ENCODE assay signal across 5 fruit fly cellular contexts in the genomic region with DNA sequence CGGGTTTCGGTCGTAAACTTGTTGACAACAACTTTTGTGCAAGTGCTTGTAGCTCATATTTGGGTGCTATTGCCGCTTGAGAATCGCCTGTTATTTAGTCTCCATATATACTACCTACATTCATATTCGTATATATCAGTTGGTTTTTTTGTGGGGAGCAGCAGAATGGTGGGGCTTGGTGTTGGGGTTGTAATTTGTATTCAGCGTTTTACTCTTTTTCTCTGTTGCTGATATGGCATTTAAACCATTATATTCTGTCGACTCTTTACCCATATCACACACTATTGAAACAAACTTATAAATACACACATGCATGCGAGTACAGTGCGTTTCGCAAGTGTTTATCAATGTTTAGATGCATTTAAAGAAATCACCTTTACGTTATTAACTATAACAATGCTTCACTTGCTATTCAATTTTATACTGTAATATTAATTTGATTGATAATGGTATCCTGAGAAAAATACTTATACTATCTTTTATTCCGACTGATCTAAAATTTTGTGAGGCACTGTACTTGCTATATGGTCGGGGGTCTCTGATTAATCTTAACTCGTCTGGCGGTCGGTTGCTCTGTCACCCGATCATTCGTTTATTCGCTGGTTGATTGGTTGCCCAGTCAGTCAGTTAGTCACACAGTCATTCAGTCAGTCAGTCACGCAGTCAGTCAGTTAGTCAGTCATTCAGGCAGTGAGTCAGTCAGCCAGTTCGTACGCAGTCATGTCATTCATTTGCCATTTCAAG.
TF ChIP-seq lines count a peak whose summit lies in the region.

No protein-coding gene starts in this region.

TF ChIP-seq in whole organism, adult, 20 proteins besides CTCF, POLR2A, EP300 and RAD21 (continued from another document):
- TF ChIP-seq bab1 (GFP tag; optimal IDR thresholded peaks at IDR 0.05; lab: Kevin White, UChicago) (peak; percentile 98), CG1620 (GFP tag; optimal IDR thresholded peaks at IDR 0.05; lab: Kevin White, UChicago) (peak; percentile 76), Crg-1 (GFP tag; optimal IDR thresholded peaks at IDR 0.05; lab: Kevin White, UChicago) (peak; percentile 84), pad (GFP tag; optimal IDR thresholded peaks at IDR 0.05; lab: Kevin White, UChicago) (peak; percentile 89)

TF ChIP-seq in whole organism, embryonic, 481 proteins besides CTCF, POLR2A, EP300 and RAD21 (continued from another document and continues in another):
- TF ChIP-seq Ada2b (GFP tag; IDR thresholded peaks at IDR 0.05; lab: Robert Waterston, UW): peak; percentile 85
- TF ChIP-seq slp2 (GFP tag; optimal IDR thresholded peaks at IDR 0.05; lab: Kevin White, UChicago): peak; percentile 36
- peak; percentile 88 for TF ChIP-seq CG12219 (GFP tag; optimal IDR thresholded peaks at IDR 0.05; lab: Kevin White, UChicago)
- TF ChIP-seq zen2 (GFP tag; IDR thresholded peaks at IDR 0.05; lab: Robert Waterston, UW; ENCODE audit: partially characterized antibody): no peak
- peak; percentile 88 for TF ChIP-seq CG12391 (tag; optimal IDR thresholded peaks at IDR 0.05; lab: Kevin White, UChicago)
- 0 out of 3 replicates have a peak, but pooled peaks have one; percentile 15 for TF ChIP-seq HLH4C (GFP tag; IDR thresholded peaks at IDR 0.05; lab: Robert Waterston, UW; ENCODE audit: partially characterized antibody)
- TF ChIP-seq CG4707 (GFP tag; optimal IDR thresholded peaks at IDR 0.05; lab: Kevin White, UChicago): peak; percentile 60
- TF ChIP-seq CG7357 (GFP tag; IDR thresholded peaks at IDR 0.05; lab: Robert Waterston, UW): peak; percentile 62; the same call in 2 of the 3 replicates
- no peak for TF ChIP-seq amos (GFP tag; IDR thresholded peaks at IDR 0.05; lab: Robert Waterston, UW; ENCODE audit: partially characterized antibody)
- peak; percentile 38 for TF ChIP-seq Side (GFP tag; optimal IDR thresholded peaks at IDR 0.05; lab: Kevin White, UChicago)
- peak; percentile 19 for TF ChIP-seq Atf-2 (GFP tag; optimal IDR thresholded peaks at IDR 0.05; lab: Kevin White, UChicago)
- peak; percentile 87 for TF ChIP-seq BtbVII (GFP tag; optimal IDR thresholded peaks at IDR 0.05; lab: Kevin White, UChicago)
- peak; percentile 68 for TF ChIP-seq her (GFP tag; optimal IDR thresholded peaks at IDR 0.05; lab: Kevin White, UChicago)
- peak; percentile 10 for TF ChIP-seq CG13123 (GFP tag; optimal IDR thresholded peaks at IDR 0.05; lab: Kevin White, UChicago)
- TF ChIP-seq CG4282 (GFP tag; optimal IDR thresholded peaks at IDR 0.05; lab: Kevin White, UChicago): no peak
- no peak for TF ChIP-seq CG42726 (GFP tag; IDR thresholded peaks at IDR 0.05; lab: Robert Waterston, UW; ENCODE audit: partially characterized antibody)
- peak; percentile 79 for TF ChIP-seq CG10979 (tag; optimal IDR thresholded peaks at IDR 0.05; lab: Kevin White, UChicago)
- peak; percentile 87 for TF ChIP-seq lmd (GFP tag; IDR thresholded peaks at IDR 0.05; lab: Robert Waterston, UW)
- TF ChIP-seq Taf1 (GFP tag; IDR thresholded peaks at IDR 0.05; lab: Robert Waterston, UW): peak; percentile 88
- TF ChIP-seq emc (GFP tag; optimal IDR thresholded peaks at IDR 0.05; lab: Kevin White, UChicago): peak; percentile 54
- TF ChIP-seq HHEX (GFP tag; optimal IDR thresholded peaks at IDR 0.05; lab: Kevin White, UChicago): peak; percentile 88
- peak; percentile 69 for TF ChIP-seq B-H1 (GFP tag; IDR thresholded peaks at IDR 0.05; lab: Robert Waterston, UW)
- TF ChIP-seq CG33557 (GFP tag; optimal IDR thresholded peaks at IDR 0.05; lab: Kevin White, UChicago): peak; percentile 6
- peak; percentile 64 for TF ChIP-seq CG4820 (GFP tag; optimal IDR thresholded peaks at IDR 0.05; lab: Kevin White, UChicago)
- TF ChIP-seq CG14965 (GFP tag; optimal IDR thresholded peaks at IDR 0.05; lab: Kevin White, UChicago; ENCODE audit: borderline replicate concordance): no peak
- no peak for TF ChIP-seq disco-r (GFP tag; optimal IDR thresholded peaks at IDR 0.05; lab: Kevin White, UChicago)
- peak; percentile 96 for TF ChIP-seq CG18599 (GFP tag; optimal IDR thresholded peaks at IDR 0.05; lab: Kevin White, UChicago)
- peak; percentile 73 for TF ChIP-seq CG15601 (tag; optimal IDR thresholded peaks at IDR 0.05; lab: Kevin White, UChicago)

TF ChIP-seq in whole organism, prepupa, 60 proteins besides CTCF, POLR2A, EP300 and RAD21 (continued from another document and continues in another):
- TF ChIP-seq acj6 (GFP tag; optimal IDR thresholded peaks at IDR 0.05; lab: Kevin White, UChicago) (peak; percentile 92), Ets96B (tag; optimal IDR thresholded peaks at IDR 0.05; lab: Kevin White, UChicago) (peak; percentile 98), CG31627 (GFP tag; optimal IDR thresholded peaks at IDR 0.05; lab: Kevin White, UChicago) (peak; percentile 85), CG7368 (GFP tag; optimal IDR thresholded peaks at IDR 0.05; lab: Kevin White, UChicago) (peak; percentile 91), fkh (GFP tag; optimal IDR thresholded peaks at IDR 0.05; lab: Kevin White, UChicago) (peak; percentile 52), Eip93F (GFP tag; optimal IDR thresholded peaks at IDR 0.05; lab: Kevin White, UChicago) (peak; percentile 45), Ets21C (GFP tag; optimal IDR thresholded peaks at IDR 0.05; lab: Kevin White, UChicago) (peak; percentile 73), CG8119 (GFP tag; IDR thresholded peaks at IDR 0.05; lab: Robert Waterston, UW) (peak; percentile 97), CG11294 (GFP tag; IDR thresholded peaks at IDR 0.05; lab: Robert Waterston, UW) (peak; percentile 94), OdsH (GFP tag; optimal IDR thresholded peaks at IDR 0.05; lab: Kevin White, UChicago) (peak; percentile 93), CG10669 (GFP tag; optimal IDR thresholded peaks at IDR 0.05; lab: Kevin White, UChicago) (peak; percentile 97), Sox14 (GFP tag; optimal IDR thresholded peaks at IDR 0.05; lab: Kevin White, UChicago) (peak; percentile 93), CG3919 (GFP tag; optimal IDR thresholded peaks at IDR 0.05; lab: Kevin White, UChicago) (peak; percentile 92), CG16779 (tag; optimal IDR thresholded peaks at IDR 0.05; lab: Kevin White, UChicago) (peak; percentile 93), lz (GFP tag; optimal IDR thresholded peaks at IDR 0.05; lab: Kevin White, UChicago) (peak; percentile 92), eg (GFP tag; IDR thresholded peaks at IDR 0.05; lab: Robert Waterston, UW) (peak; percentile 98), CG6808 (GFP tag; optimal IDR thresholded peaks at IDR 0.05; lab: Kevin White, UChicago) (peak; percentile 94), Lpt (GFP tag; optimal IDR thresholded peaks at IDR 0.05; lab: Kevin White, UChicago) (peak; percentile 90), spab (GFP tag; optimal IDR thresholded peaks at IDR 0.05; lab: Kevin White, UChicago) (peak; percentile 95), CG6276 (GFP tag; optimal IDR thresholded peaks at IDR 0.05; lab: Kevin White, UChicago) (peak; percentile 94), cyc (GFP tag; optimal IDR thresholded peaks at IDR 0.05; lab: Kevin White, UChicago) (peak; percentile 82), net (GFP tag; optimal IDR thresholded peaks at IDR 0.05; lab: Kevin White, UChicago) (peak; percentile 94), Hr39 (GFP tag; optimal IDR thresholded peaks at IDR 0.05; lab: Kevin White, UChicago) (peak; percentile 83), CG6163 (GFP tag; IDR thresholded peaks at IDR 0.05; lab: Robert Waterston, UW) (peak; percentile 96), CG6792 (GFP tag; optimal IDR thresholded peaks at IDR 0.05; lab: Kevin White, UChicago) (peak; percentile 92), CG32006 (GFP tag; optimal IDR thresholded peaks at IDR 0.05; lab: Kevin White, UChicago) (peak; percentile 95), CG15336 (GFP tag; IDR thresholded peaks at IDR 0.05; lab: Robert Waterston, UW) (peak; percentile 97), CG1621 (tag; optimal IDR thresholded peaks at IDR 0.05; lab: Kevin White, UChicago) (peak; percentile 95), Hr4 (GFP tag; optimal IDR thresholded peaks at IDR 0.05; lab: Kevin White, UChicago) (peak; percentile 92), Eip75B (GFP tag; optimal IDR thresholded peaks at IDR 0.05; lab: Kevin White, UChicago) (peak; percentile 96), Eip78C (GFP tag; lab: Kevin White, UChicago) (peak; percentile 98)

TF ChIP-seq in whole organism, pupa, 21 proteins besides CTCF, POLR2A, EP300 and RAD21 (continued from another document):
- peak; percentile 95 for TF ChIP-seq Pif1A (GFP tag; optimal IDR thresholded peaks at IDR 0.05; lab: Kevin White, UChicago)
- TF ChIP-seq rn (GFP tag; IDR thresholded peaks at IDR 0.05; lab: Robert Waterston, UW): peak; percentile 89

TF ChIP-seq in whole organism, wandering third instar larva, 38 proteins besides CTCF, POLR2A, EP300 and RAD21 (continued from another document):
- no peak for TF ChIP-seq Hr83 (GFP tag; optimal IDR thresholded peaks at IDR 0.05; lab: Kevin White, UChicago; ENCODE audit: poor library complexity, severe bottlenecking)
- peak; percentile 94 for TF ChIP-seq h (GFP tag; optimal IDR thresholded peaks at IDR 0.05; lab: Kevin White, UChicago)
- no peak for TF ChIP-seq Dfd (GFP tag; optimal IDR thresholded peaks at IDR 0.05; lab: Kevin White, UChicago)
- TF ChIP-seq CG9705 (GFP tag; optimal IDR thresholded peaks at IDR 0.05; lab: Kevin White, UChicago): peak; percentile 55
- no peak for TF ChIP-seq jim (GFP tag; optimal IDR thresholded peaks at IDR 0.05; lab: Kevin White, UChicago)
- TF ChIP-seq Mio (GFP tag; optimal IDR thresholded peaks at IDR 0.05; lab: Kevin White, UChicago): no peak
- TF ChIP-seq fru (GFP tag; optimal IDR thresholded peaks at IDR 0.05; lab: Kevin White, UChicago): peak; percentile 94
- TF ChIP-seq tai (GFP tag; optimal IDR thresholded peaks at IDR 0.05; lab: Kevin White, UChicago): peak; percentile 38
- TF ChIP-seq woc (GFP tag; optimal IDR thresholded peaks at IDR 0.05; lab: Kevin White, UChicago): peak; percentile 83
- TF ChIP-seq GATAd (GFP tag; optimal IDR thresholded peaks at IDR 0.05; lab: Kevin White, UChicago): no peak
- peak; percentile 20 for TF ChIP-seq Rel (GFP tag; optimal IDR thresholded peaks at IDR 0.05; lab: Kevin White, UChicago)
- TF ChIP-seq Rel (tag; optimal IDR thresholded peaks at IDR 0.05; lab: Kevin White, UChicago): peak; percentile 73
- peak; percentile 78 for TF ChIP-seq dmrt93B (GFP tag; optimal IDR thresholded peaks at IDR 0.05; lab: Kevin White, UChicago)
- peak; percentile 68 for TF ChIP-seq CG32264 (GFP tag; optimal IDR thresholded peaks at IDR 0.05; lab: Kevin White, UChicago)
- no peak for TF ChIP-seq Dif (GFP tag; optimal IDR thresholded peaks at IDR 0.05; lab: Kevin White, UChicago; ENCODE audit: partially characterized antibody)
- peak; percentile 74 for TF ChIP-seq sage (GFP tag; optimal IDR thresholded peaks at IDR 0.05; lab: Kevin White, UChicago)
- peak; percentile 90 for TF ChIP-seq HLH106 (tag; optimal IDR thresholded peaks at IDR 0.05; lab: Kevin White, UChicago)
- peak; percentile 45 for TF ChIP-seq Jra (GFP tag; optimal IDR thresholded peaks at IDR 0.05; lab: Kevin White, UChicago)
- no peak for TF ChIP-seq dl (GFP tag; optimal IDR thresholded peaks at IDR 0.05; lab: Kevin White, UChicago; ENCODE audit: insufficient read depth in 1 of 2, partially characterized antibody in 2 of 2)
TF ChIP-seq in whole organism, wandering third instar larva: peak in this region for 23.
